Fruit fly (Drosophila melanogaster) whole organism, embryonic: ENCODE results near the gene CG6923.

Experiments
- Bgb ChIP-seq: fragments of 200-800 bp; sonication (Bioruptor generic); IDR thresholded peaks from 2 replicates; pipeline ENCODE4 v1.3.6; 2022; ENCODE audit warnings: missing biosample characterization, missing genetic modification characterization; ENCODE audit not compliant: partially characterized antibody
- CG10979 ChIP-seq: fragments of 200-800 bp; sonication (Bioruptor generic); optimal IDR thresholded peaks from 2 replicates; lab custom pipeline; 2018; ENCODE audit warnings: missing biosample characterization, mild to moderate bottlenecking, missing genetic modification characterization, moderate library complexity
- CG14667 ChIP-seq: fragments of 200-800 bp; sonication (Bioruptor generic); IDR thresholded peaks from 2 replicates; pipeline ENCODE4 v1.3.6; 2022; ENCODE audit warnings: missing biosample characterization, missing genetic modification characterization
- CG14710 ChIP-seq: fragments of 200-800 bp; sonication (Bioruptor generic); optimal IDR thresholded peaks from 3 replicates; lab custom pipeline; 2019; ENCODE audit warnings: missing biosample characterization, mild to moderate bottlenecking, missing genetic modification characterization, moderate library complexity
- CG15011 ChIP-seq: fragments of 200-800 bp; sonication (Bioruptor generic); optimal IDR thresholded peaks from 3 replicates; lab custom pipeline; 2018; ENCODE audit warnings: missing biosample characterization, mild to moderate bottlenecking, missing genetic modification characterization
- CG15696 ChIP-seq: fragments of 200-800 bp; sonication (Bioruptor generic); optimal IDR thresholded peaks from 2 replicates; lab custom pipeline; 2019; ENCODE audit warnings: missing biosample characterization, mild to moderate bottlenecking, missing genetic modification characterization, moderate library complexity
- CG1602 ChIP-seq: fragments of 200-800 bp; sonication (Bioruptor generic); optimal IDR thresholded peaks from 3 replicates; lab custom pipeline; 2016; ENCODE audit warnings: missing biosample characterization, missing genetic modification characterization
- CG16863 ChIP-seq: fragments of 200-800 bp; sonication (Bioruptor generic); optimal IDR thresholded peaks from 3 replicates; lab custom pipeline; 2016; ENCODE audit warnings: missing biosample characterization, missing genetic modification characterization
- CG17912 ChIP-seq: fragments of 200-800 bp; sonication (Bioruptor generic); optimal IDR thresholded peaks from 2 replicates; lab custom pipeline; 2018; ENCODE audit warnings: missing biosample characterization, mild to moderate bottlenecking, missing genetic modification characterization
- CG1832 ChIP-seq: fragments of 200-800 bp; sonication (Bioruptor generic); optimal IDR thresholded peaks from 2 replicates; lab custom pipeline; 2017; ENCODE audit warnings: missing biosample characterization, mild to moderate bottlenecking, missing genetic modification characterization, inconsistent platforms
- CG33557 ChIP-seq: fragments of 200-800 bp; sonication (Bioruptor generic); optimal IDR thresholded peaks from 2 replicates; lab custom pipeline; 2019; ENCODE audit warnings: missing biosample characterization, mild to moderate bottlenecking, missing genetic modification characterization, moderate library complexity
- CG34376 ChIP-seq: fragments of 200-800 bp; sonication (Bioruptor generic); optimal IDR thresholded peaks from 2 replicates; lab custom pipeline; 2018; ENCODE audit warnings: missing biosample characterization, mild to moderate bottlenecking, missing genetic modification characterization
- CG3838 ChIP-seq: fragments of 200-800 bp; sonication (Bioruptor generic); optimal IDR thresholded peaks from 3 replicates; lab custom pipeline; 2016; ENCODE audit warnings: missing biosample characterization, missing genetic modification characterization
- CG3995 ChIP-seq: fragments of 200-800 bp; sonication (Bioruptor generic); optimal IDR thresholded peaks from 3 replicates; lab custom pipeline; 2016; ENCODE audit warnings: missing biosample characterization, missing genetic modification characterization
- CG4328 ChIP-seq: fragments of 200-800 bp; sonication (Bioruptor generic); optimal IDR thresholded peaks from 3 replicates; lab custom pipeline; 2017; ENCODE audit warnings: missing biosample characterization, missing genetic modification reagents, missing genetic modification characterization
- CG6791 ChIP-seq: fragments of 200-800 bp; sonication (Bioruptor generic); IDR thresholded peaks from 3 replicates; pipeline ENCODE4 v1.3.6; 2022; ENCODE audit warnings: missing biosample characterization, missing genetic modification characterization; ENCODE audit not compliant: partially characterized antibody
- CG7271 ChIP-seq: fragments of 200-800 bp; sonication (Bioruptor generic); optimal IDR thresholded peaks from 2 replicates; lab custom pipeline; 2018; ENCODE audit warnings: missing biosample characterization, mild to moderate bottlenecking, missing genetic modification characterization, moderate library complexity
- CG9609 ChIP-seq: fragments of 200-800 bp; sonication (Bioruptor generic); optimal IDR thresholded peaks from 3 replicates; lab custom pipeline; 2016; ENCODE audit warnings: missing biosample characterization, missing genetic modification characterization
- Dip2 ChIP-seq: fragments of 200-800 bp; sonication (Bioruptor generic); IDR thresholded peaks from 2 replicates; pipeline ENCODE4 v1.3.6; 2022; ENCODE audit warnings: missing biosample characterization, missing genetic modification characterization
- Doc3 ChIP-seq: fragments of 200-800 bp; sonication (Bioruptor generic); IDR thresholded peaks from 3 replicates; pipeline ENCODE4 v1.3.6; 2022; ENCODE audit warnings: missing biosample characterization, missing genetic modification characterization; ENCODE audit not compliant: partially characterized antibody
- ERR ChIP-seq: fragments of 200-800 bp; sonication (Bioruptor generic); optimal IDR thresholded peaks from 2 replicates; lab custom pipeline; 2016; ENCODE audit warnings: missing biosample characterization, missing genetic modification characterization
- Fer3 ChIP-seq: fragments of 200-800 bp; sonication (Bioruptor generic); optimal IDR thresholded peaks from 2 replicates; lab custom pipeline; 2018; ENCODE audit warnings: missing biosample characterization, mild to moderate bottlenecking, missing genetic modification characterization, moderate library complexity
- Hey ChIP-seq: fragments of 200-800 bp; sonication (Bioruptor generic); optimal IDR thresholded peaks from 3 replicates; lab custom pipeline; 2018; ENCODE audit warnings: missing biosample characterization, mild to moderate bottlenecking, missing genetic modification characterization
- Kr ChIP-seq: fragments of 200-800 bp; sonication (Bioruptor generic); optimal IDR thresholded peaks from 2 replicates; lab custom pipeline; 2017; ENCODE audit warnings: missing biosample characterization, mild to moderate bottlenecking, missing genetic modification characterization
- Lhr ChIP-seq: fragments of 200-800 bp; sonication (Bioruptor generic); optimal IDR thresholded peaks from 3 replicates; lab custom pipeline; 2017; ENCODE audit warnings: mild to moderate bottlenecking, missing biosample characterization, missing genetic modification reagents, missing genetic modification characterization
- MBD-R2 ChIP-seq: fragments of 200-800 bp; sonication (Bioruptor generic); IDR thresholded peaks from 2 replicates; pipeline ENCODE4 v1.3.6; 2022; ENCODE audit warnings: missing biosample characterization, missing genetic modification characterization
- Rfx ChIP-seq: fragments of 200-800 bp; sonication (Bioruptor generic); IDR thresholded peaks from 2 replicates; pipeline ENCODE4 v1.3.6; 2022; ENCODE audit warnings: missing biosample characterization, missing genetic modification characterization
- Sry-δ ChIP-seq: fragments of 200-800 bp; sonication (Bioruptor generic); optimal IDR thresholded peaks from 2 replicates; lab custom pipeline; 2016; ENCODE audit warnings: missing biosample characterization, missing genetic modification characterization
- TFAM ChIP-seq: fragments of 200-800 bp; sonication (Bioruptor generic); optimal IDR thresholded peaks from 2 replicates; lab custom pipeline; 2017; ENCODE audit warnings: missing biosample characterization, missing genetic modification characterization, inconsistent platforms
- YL-1 ChIP-seq: fragments of 200-800 bp; sonication (Bioruptor generic); optimal IDR thresholded peaks from 3 replicates; lab custom pipeline; 2017; ENCODE audit warnings: missing biosample characterization, mild to moderate bottlenecking, missing genetic modification characterization
- al ChIP-seq: fragments of 200-800 bp; sonication (Bioruptor generic); IDR thresholded peaks from 2 replicates; pipeline ENCODE4 v1.3.6; 2022; ENCODE audit warnings: missing biosample characterization, missing genetic modification characterization
- crol ChIP-seq: fragments of 200-800 bp; sonication (Bioruptor generic); IDR thresholded peaks from 2 replicates; pipeline ENCODE4 v1.3.6; 2022; ENCODE audit warnings: missing biosample characterization, missing genetic modification characterization
- dmrt11E ChIP-seq: fragments of 200-800 bp; sonication (Bioruptor generic); optimal IDR thresholded peaks from 3 replicates; lab custom pipeline; 2018; ENCODE audit warnings: missing biosample characterization, mild to moderate bottlenecking, missing genetic modification characterization, moderate library complexity
- fd102C ChIP-seq: fragments of 200-800 bp; sonication (Bioruptor generic); optimal IDR thresholded peaks from 2 replicates; lab custom pipeline; 2018; ENCODE audit warnings: missing biosample characterization, mild to moderate bottlenecking, missing genetic modification characterization, moderate library complexity
- fd96Cb ChIP-seq: fragments of 200-800 bp; sonication (Bioruptor generic); optimal IDR thresholded peaks from 2 replicates; lab custom pipeline; 2018; ENCODE audit warnings: missing biosample characterization, mild to moderate bottlenecking, missing genetic modification characterization, moderate library complexity
- ftz-f1 ChIP-seq: fragments of 200-800 bp; sonication (Bioruptor generic); optimal IDR thresholded peaks from 2 replicates; lab custom pipeline; 2016; ENCODE audit warnings: missing biosample characterization, missing genetic modification characterization
- gsb ChIP-seq: fragments of 200-800 bp; sonication (Bioruptor generic); IDR thresholded peaks from 2 replicates; pipeline ENCODE4 v1.3.6; 2022; ENCODE audit warnings: missing biosample characterization, missing genetic modification characterization
- jing ChIP-seq: fragments of 200-800 bp; sonication (Bioruptor generic); optimal IDR thresholded peaks from 2 replicates; lab custom pipeline; 2018; ENCODE audit warnings: missing biosample characterization, mild to moderate bottlenecking, missing genetic modification characterization
- kay ChIP-seq: fragments of 200-800 bp; sonication (Bioruptor generic); optimal IDR thresholded peaks from 2 replicates; lab custom pipeline; 2016; ENCODE audit warnings: missing biosample characterization, missing genetic modification characterization
- ken ChIP-seq: fragments of 200-800 bp; sonication (Bioruptor generic); IDR thresholded peaks from 3 replicates; pipeline ENCODE4 v1.3.6; 2022; ENCODE audit warnings: missing biosample characterization, missing genetic modification characterization
- nerfin-2 ChIP-seq: fragments of 200-800 bp; sonication (Bioruptor generic); IDR thresholded peaks from 2 replicates; pipeline ENCODE4 v1.3.6; 2022; ENCODE audit warnings: missing biosample characterization, missing genetic modification characterization; ENCODE audit not compliant: partially characterized antibody
- pb ChIP-seq: fragments of 200-800 bp; sonication (Bioruptor generic); optimal IDR thresholded peaks from 3 replicates; lab custom pipeline; 2016; ENCODE audit warnings: missing biosample characterization, missing genetic modification characterization
- phol ChIP-seq: fragments of 200-800 bp; sonication (Bioruptor generic); optimal IDR thresholded peaks from 3 replicates; lab custom pipeline; 2018; ENCODE audit warnings: missing biosample characterization, mild to moderate bottlenecking, missing genetic modification characterization, moderate library complexity
- pita ChIP-seq: fragments of 200-800 bp; sonication (Bioruptor generic); optimal IDR thresholded peaks from 2 replicates; lab custom pipeline; 2017; ENCODE audit warnings: missing biosample characterization, mild to moderate bottlenecking, missing genetic modification characterization
- sisA ChIP-seq: fragments of 200-800 bp; sonication (Bioruptor generic); IDR thresholded peaks from 2 replicates; pipeline ENCODE4 v1.3.6; 2022; ENCODE audit warnings: missing biosample characterization, missing genetic modification characterization
- tll ChIP-seq, 2 experiments: fragments of 200-800 bp in 1 of 2; fragments of >200 bp in 1 of 2; sonication (Bioruptor generic) in 1 of 2; optimal IDR thresholded peaks; 2 replicates each; lab custom pipeline; 2017 to 2019; ENCODE audit warnings: missing biosample characterization in 2 of 2, missing genetic modification characterization in 2 of 2, mild to moderate bottlenecking in 1 of 2, moderate library complexity in 1 of 2
- toy ChIP-seq: fragments of 200-800 bp; sonication (Bioruptor generic); IDR thresholded peaks from 2 replicates; pipeline ENCODE4 v1.3.6; 2022; ENCODE audit warnings: missing biosample characterization, missing genetic modification characterization
- tx ChIP-seq: fragments of 200-800 bp; sonication (Bioruptor generic); optimal IDR thresholded peaks from 2 replicates; lab custom pipeline; 2016; ENCODE audit warnings: missing biosample characterization, missing genetic modification characterization
- z ChIP-seq: fragments of 200-800 bp; sonication (Bioruptor generic); IDR thresholded peaks from 3 replicates; pipeline ENCODE4 v1.3.6; 2022; ENCODE audit warnings: missing biosample characterization, missing genetic modification characterization
- zfh2 ChIP-seq: fragments of 200-800 bp; sonication (Bioruptor generic); optimal IDR thresholded peaks from 2 replicates; lab custom pipeline; 2016; ENCODE audit warnings: missing biosample characterization, missing genetic modification characterization

Gene CG6923

DNA sequence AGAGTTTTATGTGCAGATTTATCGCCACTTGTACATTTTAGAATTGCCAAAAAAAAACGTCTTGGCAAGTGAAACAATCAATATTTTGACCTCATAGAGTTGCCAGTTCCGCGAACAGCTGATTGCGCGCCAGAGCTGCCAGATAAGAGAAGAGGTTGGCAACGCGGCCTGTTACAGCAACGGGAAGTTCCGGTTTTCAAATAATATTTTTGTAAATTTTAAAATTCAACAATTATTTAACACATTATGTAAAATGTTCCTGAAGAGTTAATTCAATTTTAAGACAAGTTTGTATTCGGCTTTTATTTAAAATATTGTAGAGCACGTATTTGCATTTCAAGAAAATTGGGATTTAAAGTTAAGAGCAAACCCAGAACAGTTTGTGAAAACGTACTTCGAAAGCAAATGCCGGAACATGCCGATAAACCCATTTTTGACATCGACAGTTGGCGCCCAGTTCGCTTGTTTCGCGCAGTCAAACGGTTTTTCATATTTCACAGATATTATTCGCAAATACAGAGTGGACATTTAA is 36.9 kb upstream of the CG6923 start, which contains the start of the genes prd1 and HisCl1 (continued):
- TF ChIP-seq ken (no peak), gsb (GFP tag; lab: Robert Waterston, UW) (no peak), nerfin-2 (GFP tag; lab: Robert Waterston, UW) (no peak), CG15696 (tag; lab: Kevin White, UChicago) (peak; percentile 48), CG17912 (GFP tag; lab: Kevin White, UChicago) (peak; percentile 47), al (peak; percentile 66), CG1832 (GFP tag; lab: Kevin White, UChicago) (no peak), CG6791 (no peak), CG33557 (GFP tag; lab: Kevin White, UChicago) (peak; percentile 49), Bgb (GFP tag; lab: Robert Waterston, UW) (no peak), ftz-f1 (peak; percentile 67), Lhr (peak; percentile 39), pb (GFP tag; lab: Kevin White, UChicago) (no peak), fd96Cb (tag; lab: Kevin White, UChicago) (peak; percentile 70), CG9609 (GFP tag; lab: Kevin White, UChicago) (peak; percentile 35), fd102C (GFP tag; lab: Kevin White, UChicago) (no peak), Hey (tag; lab: Kevin White, UChicago) (no peak), CG14667 (GFP tag; lab: Robert Waterston, UW) (no peak), CG16863 (GFP tag; lab: Kevin White, UChicago) (no peak), CG1602 (GFP tag; lab: Kevin White, UChicago) (peak; percentile 61), Dip2 (GFP tag; lab: Robert Waterston, UW) (no peak), z (GFP tag; lab: Robert Waterston, UW) (no peak), Kr (GFP tag; lab: Kevin White, UChicago) (no peak), CG14710 (tag; lab: Kevin White, UChicago) (peak; percentile 83), YL-1 (GFP tag; lab: Kevin White, UChicago) (peak; percentile 84), CG3995 (peak; percentile 36), jing (peak; percentile 3), CG10979 (tag; lab: Kevin White, UChicago) (peak; percentile 62), Doc3 (GFP tag; lab: Robert Waterston, UW) (no peak), kay (GFP tag; lab: Kevin White, UChicago) (no peak), CG15011 (GFP tag; lab: Kevin White, UChicago) (peak; percentile 59), sisA (GFP tag; lab: Robert Waterston, UW) (peak; percentile 66), Fer3 (tag; lab: Kevin White, UChicago) (peak; percentile 78), tll (GFP tag; optimal IDR thresholded peaks at IDR 0.05; lab: Kevin White, UChicago) (peak; percentile 5 to 46), Sry-δ (GFP tag; lab: Kevin White, UChicago) (peak; percentile 31), pita (no peak), phol (tag; lab: Kevin White, UChicago) (peak; percentile 85), crol (GFP tag; lab: Robert Waterston, UW) (no peak), CG3838 (GFP tag; lab: Kevin White, UChicago) (no peak), dmrt11E (tag; lab: Kevin White, UChicago) (peak; percentile 63), Rfx (GFP tag; lab: Robert Waterston, UW) (peak; percentile 79), CG7271 (tag; lab: Kevin White, UChicago) (peak; percentile 78), CG34376 (GFP tag; lab: Kevin White, UChicago) (peak; percentile 77), ERR (GFP tag; lab: Kevin White, UChicago) (no peak), TFAM (GFP tag; lab: Kevin White, UChicago) (no peak), zfh2 (peak; percentile 70), toy (GFP tag; lab: Robert Waterston, UW) (no peak), tx (GFP tag; lab: Kevin White, UChicago) (peak; percentile 12), CG4328 (GFP tag; lab: Kevin White, UChicago) (peak; percentile 75), MBD-R2 (GFP tag; lab: Robert Waterston, UW) (peak; percentile 91)
